Fruit fly (Drosophila melanogaster) whole organism, prepupa: ENCODE results near the gene lark.

Experiments
- Blimp-1 ChIP-seq: fragments of 200-800 bp; sonication (Bioruptor generic); optimal IDR thresholded peaks from 3 replicates; lab custom pipeline; 2017; ENCODE audit warnings: missing biosample characterization, missing genetic modification characterization, mild to moderate bottlenecking, moderate library complexity, missing genetic modification reagents
- CG10669 ChIP-seq: fragments of 200-800 bp; sonication (Bioruptor generic); optimal IDR thresholded peaks from 3 replicates; lab custom pipeline; 2018; ENCODE audit warnings: missing biosample characterization, mild to moderate bottlenecking, missing genetic modification characterization, moderate library complexity
- CG11762 ChIP-seq: fragments of 200-800 bp; sonication (Bioruptor generic); optimal IDR thresholded peaks from 3 replicates; lab custom pipeline; 2016; ENCODE audit warnings: missing biosample characterization, missing genetic modification characterization; ENCODE audit not compliant: insufficient read depth
- CG11902 ChIP-seq: fragments of 200-800 bp; sonication (Bioruptor generic); optimal IDR thresholded peaks from 3 replicates; lab custom pipeline; 2016; ENCODE audit warnings: missing biosample characterization, missing genetic modification characterization
- CG16779 ChIP-seq: fragments of 200-800 bp; sonication (Bioruptor generic); optimal IDR thresholded peaks from 3 replicates; lab custom pipeline; 2017; ENCODE audit warnings: missing biosample characterization, mild to moderate bottlenecking, missing genetic modification characterization
- CG34406 ChIP-seq: fragments of 200-800 bp; sonication (Bioruptor generic); optimal IDR thresholded peaks from 3 replicates; lab custom pipeline; 2016; ENCODE audit warnings: missing biosample characterization, missing genetic modification characterization
- CG3919 ChIP-seq: fragments of 200-800 bp; sonication (Bioruptor generic); optimal IDR thresholded peaks from 3 replicates; lab custom pipeline; 2016; ENCODE audit warnings: missing biosample characterization, missing genetic modification characterization
- CG6163 ChIP-seq: fragments of 200-800 bp; sonication (Bioruptor generic); IDR thresholded peaks from 3 replicates; pipeline ENCODE4 v1.3.6; 2022; ENCODE audit warnings: missing biosample characterization, missing genetic modification characterization
- CG6276 ChIP-seq: fragments of 200-800 bp; sonication (Bioruptor generic); optimal IDR thresholded peaks from 2 replicates; lab custom pipeline; 2017; ENCODE audit warnings: missing biosample characterization, mild to moderate bottlenecking, missing genetic modification characterization
- CG6808 ChIP-seq: fragments of 200-800 bp; sonication (Bioruptor generic); optimal IDR thresholded peaks from 3 replicates; lab custom pipeline; 2017; ENCODE audit warnings: missing biosample characterization, missing genetic modification characterization, mild to moderate bottlenecking, moderate library complexity, missing genetic modification reagents
- CG6854 ChIP-seq: fragments of 200-800 bp; sonication (Bioruptor generic); optimal IDR thresholded peaks from 2 replicates; lab custom pipeline; 2017; ENCODE audit warnings: missing biosample characterization, mild to moderate bottlenecking, missing genetic modification characterization
- CG7368 ChIP-seq: fragments of 200-800 bp; sonication (Bioruptor generic); optimal IDR thresholded peaks from 3 replicates; lab custom pipeline; 2016; ENCODE audit warnings: missing biosample characterization, missing genetic modification characterization
- CG8119 ChIP-seq: fragments of 200-800 bp; sonication (Bioruptor generic); IDR thresholded peaks from 3 replicates; pipeline ENCODE4 v1.3.6; 2022; ENCODE audit warnings: missing biosample characterization, missing genetic modification characterization
- CG8632 ChIP-seq: fragments of 200-800 bp; sonication (Bioruptor generic); optimal IDR thresholded peaks from 3 replicates; lab custom pipeline; 2016; ENCODE audit warnings: missing biosample characterization, missing genetic modification characterization
- Eip75B ChIP-seq: fragments of 200-800 bp; sonication (Bioruptor generic); optimal IDR thresholded peaks from 3 replicates; lab custom pipeline; 2016; ENCODE audit warnings: missing biosample characterization, missing genetic modification characterization
- Eip78C ChIP-seq: fragments of 200-800 bp; sonication (Bioruptor generic); peaks from one replicate; lab custom pipeline; 2016; ENCODE audit warnings: missing biosample characterization, missing genetic modification characterization
- Eip93F ChIP-seq: fragments of 200-800 bp; sonication (Bioruptor generic); optimal IDR thresholded peaks from 2 replicates; lab custom pipeline; 2016; ENCODE audit warnings: missing biosample characterization, mild to moderate bottlenecking, missing genetic modification characterization
- Ets21C ChIP-seq: fragments of 200-800 bp; sonication (Bioruptor generic); optimal IDR thresholded peaks from 3 replicates; lab custom pipeline; 2016; ENCODE audit warnings: missing biosample characterization, missing genetic modification characterization
- Ets96B ChIP-seq: fragments of 200-800 bp; optimal IDR thresholded peaks from 2 replicates; lab custom pipeline; 2019; ENCODE audit warnings: missing biosample characterization, mild to moderate bottlenecking, missing genetic modification characterization, moderate library complexity
- Gug ChIP-seq: fragments of 200-800 bp; sonication (Bioruptor generic); IDR thresholded peaks from 2 replicates; pipeline ENCODE4 v1.3.6; 2022; ENCODE audit warnings: missing biosample characterization, missing genetic modification characterization
- Hr38 ChIP-seq: sonication (Bioruptor generic); optimal IDR thresholded peaks from 2 replicates; lab custom pipeline; 2016; ENCODE audit warnings: missing biosample characterization, missing genetic modification characterization
- Hr39 ChIP-seq: fragments of 200-800 bp; sonication (Bioruptor generic); optimal IDR thresholded peaks from 2 replicates; lab custom pipeline; 2016; ENCODE audit warnings: missing biosample characterization, missing genetic modification characterization
- Lpt ChIP-seq: fragments of 200-800 bp; sonication (Bioruptor generic); optimal IDR thresholded peaks from 3 replicates; lab custom pipeline; 2016; ENCODE audit warnings: missing biosample characterization, missing genetic modification characterization
- Met ChIP-seq: fragments of 200-800 bp; sonication (Bioruptor generic); optimal IDR thresholded peaks from 3 replicates; lab custom pipeline; 2016; ENCODE audit warnings: missing biosample characterization, missing genetic modification characterization
- OdsH ChIP-seq: fragments of 200-800 bp; sonication (Bioruptor generic); optimal IDR thresholded peaks from 3 replicates; lab custom pipeline; 2016; ENCODE audit warnings: missing biosample characterization, missing genetic modification characterization
- Smox ChIP-seq: fragments of 200-800 bp; sonication (Bioruptor generic); optimal IDR thresholded peaks from 3 replicates; lab custom pipeline; 2016; ENCODE audit warnings: missing biosample characterization, missing genetic modification characterization
- Sox102F ChIP-seq: fragments of 200-800 bp; sonication (Bioruptor generic); optimal IDR thresholded peaks from 2 replicates; lab custom pipeline; 2016; ENCODE audit warnings: missing biosample characterization, mild to moderate bottlenecking, missing genetic modification characterization
- Sox15 ChIP-seq: fragments of 200-800 bp; sonication (Bioruptor generic); optimal IDR thresholded peaks from 3 replicates; lab custom pipeline; 2016; ENCODE audit warnings: missing biosample characterization, missing genetic modification characterization
- acj6 ChIP-seq: fragments of 200-800 bp; sonication (Bioruptor generic); optimal IDR thresholded peaks from 3 replicates; lab custom pipeline; 2016; ENCODE audit warnings: missing biosample characterization, missing genetic modification characterization
- cyc ChIP-seq: fragments of 200-800 bp; sonication (Bioruptor generic); optimal IDR thresholded peaks from 3 replicates; lab custom pipeline; 2016; ENCODE audit warnings: missing biosample characterization, missing genetic modification characterization
- dac ChIP-seq: fragments of 200-800 bp; sonication (Bioruptor generic); optimal IDR thresholded peaks from 2 replicates; lab custom pipeline; 2017; ENCODE audit warnings: missing biosample characterization, mild to moderate bottlenecking, missing genetic modification characterization
- eg ChIP-seq: fragments of 200-800 bp; sonication (Bioruptor generic); IDR thresholded peaks from 3 replicates; pipeline ENCODE4 v1.3.6; 2022; ENCODE audit warnings: missing biosample characterization, missing genetic modification characterization
- esn ChIP-seq: fragments of 200-800 bp; sonication (Bioruptor generic); optimal IDR thresholded peaks from 2 replicates; lab custom pipeline; 2016; ENCODE audit warnings: missing biosample characterization, mild to moderate bottlenecking, missing genetic modification characterization, moderate library complexity
- fd85E ChIP-seq: fragments of 200-800 bp; sonication (Bioruptor generic); optimal IDR thresholded peaks from 3 replicates; lab custom pipeline; 2016; ENCODE audit warnings: missing biosample characterization, missing genetic modification characterization
- fkh ChIP-seq: fragments of 200-800 bp; sonication (Bioruptor generic); optimal IDR thresholded peaks from 3 replicates; lab custom pipeline; 2017; ENCODE audit warnings: missing biosample characterization, mild to moderate bottlenecking, missing genetic modification characterization, moderate library complexity
- lz ChIP-seq: fragments of 200-800 bp; sonication (Bioruptor generic); optimal IDR thresholded peaks from 3 replicates; lab custom pipeline; 2016; ENCODE audit warnings: missing biosample characterization, missing genetic modification characterization
- pdm3 ChIP-seq: fragments of 200-800 bp; sonication (Bioruptor generic); optimal IDR thresholded peaks from 3 replicates; lab custom pipeline; 2016; ENCODE audit warnings: missing biosample characterization, missing genetic modification characterization
- salr ChIP-seq, 2 experiments: fragments of 200-800 bp; sonication (Bioruptor generic); optimal IDR thresholded peaks; 3 replicates each; lab custom pipeline; 2016 to 2018; ENCODE audit warnings: missing biosample characterization in 2 of 2, missing genetic modification characterization in 2 of 2, mild to moderate bottlenecking in 1 of 2
- spab ChIP-seq: fragments of 200-800 bp; sonication (Bioruptor generic); optimal IDR thresholded peaks from 2 replicates; lab custom pipeline; 2017; ENCODE audit warnings: missing biosample characterization, mild to moderate bottlenecking, missing genetic modification characterization, missing genetic modification reagents
- ss ChIP-seq, 2 experiments: fragments of 200-800 bp; sonication (Bioruptor generic); optimal IDR thresholded peaks; 2 replicates in 1 of 2; 3 replicates in 1 of 2; lab custom pipeline; 2017 to 2018; ENCODE audit warnings: mild to moderate bottlenecking in 2 of 2, missing biosample characterization in 2 of 2, missing genetic modification characterization in 2 of 2, moderate library complexity in 1 of 2
- svp ChIP-seq: fragments of 200-800 bp; sonication (Bioruptor generic); peaks from one replicate; lab custom pipeline; 2016; ENCODE audit warnings: missing biosample characterization, missing genetic modification characterization
- vri ChIP-seq: fragments of 200-800 bp; sonication (Bioruptor generic); optimal IDR thresholded peaks from 3 replicates; lab custom pipeline; 2016; ENCODE audit warnings: missing biosample characterization, mild to moderate bottlenecking, missing genetic modification characterization

lark gene

dm6 chr3L:7344965-7345427 is 5.9 kb downstream of the lark start, which contains the start of gene Cln7 (continued):
- TF ChIP-seq Smox (GFP tag; lab: Kevin White, UChicago), result no peak
- TF ChIP-seq Gug (GFP tag; lab: Robert Waterston, UW), result no peak
- peak; percentile 47 for TF ChIP-seq CG3919 (GFP tag; lab: Kevin White, UChicago)
- TF ChIP-seq OdsH (GFP tag; lab: Kevin White, UChicago), result no peak
- TF ChIP-seq CG6163 (GFP tag; lab: Robert Waterston, UW), result peak; percentile 90
- TF ChIP-seq Ets96B (tag; lab: Kevin White, UChicago), result peak; percentile 36
- peak; percentile 69 for TF ChIP-seq CG16779 (tag; lab: Kevin White, UChicago)
- peak; percentile 79 for TF ChIP-seq fd85E
- TF ChIP-seq Hr39 (GFP tag; lab: Kevin White, UChicago), result no peak
- no peak for TF ChIP-seq lz
- TF ChIP-seq Ets21C (GFP tag; lab: Kevin White, UChicago), result no peak
- no peak for TF ChIP-seq Hr38 (GFP tag; lab: Kevin White, UChicago)
- peak; percentile 77; the same call in 2 of the 3 replicates for TF ChIP-seq eg (GFP tag; lab: Robert Waterston, UW)
- TF ChIP-seq Eip75B (GFP tag; lab: Kevin White, UChicago), result peak; percentile 65
- peak; percentile 85 for TF ChIP-seq CG6854
- peak; percentile 59 for TF ChIP-seq Lpt (GFP tag; lab: Kevin White, UChicago)
- TF ChIP-seq pdm3 (GFP tag; lab: Kevin White, UChicago), result no peak
- TF ChIP-seq CG11762 (GFP tag; lab: Kevin White, UChicago), result no peak
- TF ChIP-seq CG11902, result no peak
- TF ChIP-seq CG34406, result peak; percentile 54
- TF ChIP-seq Eip78C, result peak; percentile 83
- no peak for TF ChIP-seq salr (GFP tag; optimal IDR thresholded peaks at IDR 0.05; lab: Kevin White, UChicago)
- TF ChIP-seq spab (GFP tag; lab: Kevin White, UChicago), result peak; percentile 5
- peak; percentile 3 for TF ChIP-seq CG10669 (GFP tag; lab: Kevin White, UChicago)
- TF ChIP-seq ss (GFP tag; optimal IDR thresholded peaks at IDR 0.05; lab: Kevin White, UChicago), result peak; percentile 69 to 72
- peak; percentile 70 for TF ChIP-seq vri
- peak; percentile 26 for TF ChIP-seq CG6276 (GFP tag; lab: Kevin White, UChicago)
- TF ChIP-seq Sox102F (GFP tag; lab: Kevin White, UChicago), result no peak
- TF ChIP-seq Sox15 (GFP tag; lab: Kevin White, UChicago), result no peak
- no peak for TF ChIP-seq acj6
- peak; percentile 39 for TF ChIP-seq CG8632 (GFP tag; lab: Kevin White, UChicago)
- peak; percentile 30 for TF ChIP-seq CG7368 (GFP tag; lab: Kevin White, UChicago)
- TF ChIP-seq CG6808 (GFP tag; lab: Kevin White, UChicago), result peak; percentile 40
- TF ChIP-seq Eip93F, result peak; percentile 78
- TF ChIP-seq CG8119 (GFP tag; lab: Robert Waterston, UW), result no peak; the same call in 1 of the 3 replicates
- TF ChIP-seq Blimp-1, result peak; percentile 2
- no peak for TF ChIP-seq svp (GFP tag; lab: Kevin White, UChicago)

- TF ChIP-seq CG6854 (no peak), Met (GFP tag; lab: Kevin White, UChicago) (no peak), eg (GFP tag; lab: Robert Waterston, UW) (no peak), CG11762 (GFP tag; lab: Kevin White, UChicago) (no peak), pdm3 (GFP tag; lab: Kevin White, UChicago) (no peak), Lpt (GFP tag; lab: Kevin White, UChicago) (no peak), cyc (GFP tag; lab: Kevin White, UChicago) (no peak), Sox15 (GFP tag; lab: Kevin White, UChicago) (no peak), CG10669 (GFP tag; lab: Kevin White, UChicago) (no peak), Gug (GFP tag; lab: Robert Waterston, UW) (no peak), spab (GFP tag; lab: Kevin White, UChicago) (no peak), CG6163 (GFP tag; lab: Robert Waterston, UW) (no peak), fkh (GFP tag; lab: Kevin White, UChicago) (no peak), CG6808 (GFP tag; lab: Kevin White, UChicago) (no peak), esn (GFP tag; lab: Kevin White, UChicago) (no peak), CG11902 (no peak), ss (GFP tag; optimal IDR thresholded peaks at IDR 0.05; lab: Kevin White, UChicago) (no peak), dac (GFP tag; lab: Kevin White, UChicago) (no peak)
These were observed 7.9 kb downstream of the lark start, which contains the start of gene CG14834 for dm6 chr3L:7346951-7347350. Gene CG14834 (minus strand): TSS chr3L:7347123.
